Worm (Caenorhabditis elegans) whole organism, L1 larva: ENCODE measurements around the gene cat-4.

Experiments
- C16A3.4 ChIP-seq: fragments of 150-350 bp; optimal IDR thresholded peaks from 2 replicates; lab custom pipeline; 2014; ENCODE audit warnings: missing biosample characterization, missing genetic modification characterization
- ama-1 ChIP-seq: fragments of 150-350 bp; optimal IDR thresholded peaks from 2 replicates; lab custom pipeline; 2014
- fkh-4 ChIP-seq: sonication (generic microtip); optimal IDR thresholded peaks from 2 replicates; lab custom pipeline; 2016; ENCODE audit warnings: missing compliant biosample characterization, missing genetic modification characterization, borderline replicate concordance
- jun-1 ChIP-seq: fragments of 150-350 bp; optimal IDR thresholded peaks from 2 replicates; lab custom pipeline; 2014; ENCODE audit warnings: missing biosample characterization, missing genetic modification reagents, missing genetic modification characterization
- lin-39 ChIP-seq: fragments of 150-350 bp; optimal IDR thresholded peaks from 2 replicates; lab custom pipeline; 2014; ENCODE audit warnings: missing biosample characterization, missing genetic modification reagents, missing genetic modification characterization
- mep-1 ChIP-seq: fragments of 150-350 bp; optimal IDR thresholded peaks from 2 replicates; lab custom pipeline; 2014; ENCODE audit warnings: missing biosample characterization, missing genetic modification characterization
- nhr-76 ChIP-seq: sonication (generic microtip); optimal IDR thresholded peaks from 2 replicates; lab custom pipeline; 2017; ENCODE audit warnings: missing biosample characterization, missing genetic modification characterization
- nhr-77 ChIP-seq: fragments of 150-350 bp; optimal IDR thresholded peaks from 2 replicates; lab custom pipeline; 2014; ENCODE audit warnings: missing biosample characterization, missing genetic modification characterization
- snpc-4 ChIP-seq: fragments of 150-350 bp; optimal IDR thresholded peaks from 2 replicates; lab custom pipeline; 2014; ENCODE audit warnings: missing biosample characterization, missing genetic modification characterization
- sox-4 ChIP-seq: sonication (generic microtip); optimal IDR thresholded peaks from 2 replicates; lab custom pipeline; 2016; ENCODE audit warnings: missing genetic modification characterization, missing compliant biosample characterization
- unc-62 ChIP-seq: fragments of 150-350 bp; optimal IDR thresholded peaks from 2 replicates; lab custom pipeline; 2014; ENCODE audit warnings: missing biosample characterization, missing genetic modification reagents, missing genetic modification characterization
- ztf-11 ChIP-seq, 2 experiments: sonication (generic microtip); optimal IDR thresholded peaks; 2 replicates each; lab custom pipeline; 2016 to 2017; ENCODE audit warnings: missing genetic modification characterization in 2 of 2, missing biosample characterization in 1 of 2, missing compliant biosample characterization in 1 of 2

DNA sequence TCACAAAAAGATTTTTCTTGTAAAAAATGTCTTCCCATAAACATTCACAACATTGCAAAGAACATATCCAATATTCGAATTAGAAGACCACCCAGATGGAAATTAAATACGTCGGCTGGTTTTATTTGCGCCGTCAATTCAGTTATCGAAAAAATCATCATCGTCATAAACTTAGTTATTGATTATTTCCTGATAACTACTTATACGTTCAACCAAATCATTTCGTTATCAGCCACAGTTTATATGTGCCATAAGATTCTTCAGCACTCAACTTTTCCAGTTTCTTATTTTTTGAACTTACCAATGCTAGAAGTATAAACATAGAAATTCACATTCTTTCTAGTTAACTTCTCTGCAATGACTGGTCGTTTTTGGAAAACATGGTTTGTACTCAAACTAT lies 16.0 kb downstream of the cat-4 start:
- TF ChIP-seq sox-4 (tag; lab: Kevin White, UChicago): no peak
- no peak for TF ChIP-seq fkh-4 (tag; lab: Kevin White, UChicago)
- TF ChIP-seq mep-1 (tag; lab: Kevin White, UChicago): no peak
- TF ChIP-seq nhr-77: no peak
- TF ChIP-seq snpc-4 (tag; lab: Kevin White, UChicago): no peak
- TF ChIP-seq ztf-11 (tag; optimal IDR thresholded peaks at IDR 0.05; lab: Kevin White, UChicago): no peak
- TF ChIP-seq C16A3.4 (tag; lab: Kevin White, UChicago): no peak
- TF ChIP-seq unc-62 (GFP tag; lab: Kevin White, UChicago): no peak
- no peak for TF ChIP-seq jun-1 (tag; lab: Kevin White, UChicago)
- TF ChIP-seq lin-39: no peak
- TF ChIP-seq ama-1: no peak
- no peak for TF ChIP-seq nhr-76 (tag; lab: Kevin White, UChicago)
